Worm (Caenorhabditis elegans) whole organism, L4 larva: ENCODE data around the gene ZK370.6.

ENCODE experiments used
- F44E2.7 ChIP-seq: fragments of 200-800 bp; sonication (Bioruptor generic); IDR thresholded peaks from 2 replicates; pipeline ENCODE4 v2.1.2; 2022; ENCODE audit warnings: missing genetic modification characterization, missing compliant biosample characterization
- Y48G9A.11 ChIP-seq: fragments of 200-800 bp; sonication (Bioruptor generic); IDR thresholded peaks from 2 replicates; pipeline ENCODE4 v1.3.6; 2022; ENCODE audit warnings: missing genetic modification reagents, missing genetic modification characterization, missing compliant biosample characterization
- ZK337.2 ChIP-seq: fragments of 200-800 bp; sonication (Bioruptor generic); IDR thresholded peaks from 2 replicates; pipeline ENCODE4 v1.3.6; 2022; ENCODE audit warnings: missing genetic modification reagents, missing genetic modification characterization, missing compliant biosample characterization
- aha-1 ChIP-seq: fragments of 150-350 bp; peaks from one replicate; lab custom pipeline; 2014; ENCODE audit warnings: missing biosample characterization, missing genetic modification characterization
- aly-2 ChIP-seq: sonication (generic microtip); optimal IDR thresholded peaks from 2 replicates; lab custom pipeline; 2018; ENCODE audit warnings: missing biosample characterization, missing genetic modification characterization
- ama-1 ChIP-seq: fragments of 150-350 bp; optimal IDR thresholded peaks from 2 replicates; lab custom pipeline; 2014; ENCODE audit warnings: inconsistent platforms, mixed read lengths
- ceh-20 ChIP-seq: fragments of 200-800 bp; sonication (Bioruptor generic); IDR thresholded peaks from 2 replicates; pipeline ENCODE4 v1.3.6; 2022; ENCODE audit warnings: missing genetic modification reagents, missing genetic modification characterization, missing compliant biosample characterization
- ceh-44 ChIP-seq: fragments of 200-800 bp; sonication (Bioruptor generic); IDR thresholded peaks from 2 replicates; pipeline ENCODE4 v1.3.6; 2022; ENCODE audit warnings: missing genetic modification reagents, missing genetic modification characterization, missing compliant biosample characterization
- ceh-62 ChIP-seq: sonication (generic microtip); optimal IDR thresholded peaks from 2 replicates; lab custom pipeline; 2017; ENCODE audit warnings: missing biosample characterization, missing genetic modification characterization
- ceh-82 ChIP-seq: sonication (generic microtip); optimal IDR thresholded peaks from 2 replicates; lab custom pipeline; 2017; ENCODE audit warnings: missing biosample characterization, missing genetic modification characterization
- daf-19 ChIP-seq: fragments of 200-800 bp; sonication (Bioruptor generic); conservative IDR thresholded peaks from 2 replicates; pipeline ENCODE4 v1.3.6; 2022; ENCODE audit warnings: missing genetic modification characterization, missing compliant biosample characterization
- dmd-6 ChIP-seq: fragments of 200-800 bp; sonication (Bioruptor generic); IDR thresholded peaks from 2 replicates; pipeline ENCODE4 v1.3.6; 2022; ENCODE audit warnings: missing genetic modification reagents, missing genetic modification characterization, missing compliant biosample characterization
- dmd-9 ChIP-seq: fragments of 200-800 bp; sonication (Bioruptor generic); IDR thresholded peaks from 2 replicates; pipeline ENCODE4 v1.3.6; 2022; ENCODE audit warnings: missing genetic modification reagents, missing genetic modification characterization, missing compliant biosample characterization
- dpl-1 ChIP-seq: fragments of 150-350 bp; optimal IDR thresholded peaks from 2 replicates; lab custom pipeline; 2014; ENCODE audit warnings: missing biosample characterization, missing genetic modification reagents, missing genetic modification characterization
- duxl-1 ChIP-seq: sonication (generic microtip); optimal IDR thresholded peaks from 2 replicates; lab custom pipeline; 2016; ENCODE audit warnings: mild to moderate bottlenecking, missing genetic modification characterization, moderate library complexity, missing compliant biosample characterization; ENCODE audit not compliant: poor library complexity
- dve-1 ChIP-seq: sonication (generic microtip); optimal IDR thresholded peaks from 2 replicates; lab custom pipeline; 2017; ENCODE audit warnings: antibody characterized with exemption, mild to moderate bottlenecking, missing genetic modification characterization, missing compliant biosample characterization; ENCODE audit not compliant: insufficient read depth
- egl-43 ChIP-seq: fragments of 200-800 bp; sonication (Bioruptor generic); IDR thresholded peaks from 2 replicates; pipeline ENCODE4 v1.3.6; 2022; ENCODE audit warnings: missing genetic modification reagents, missing genetic modification characterization, missing compliant biosample characterization
- gei-8 ChIP-seq: fragments of 200-800 bp; sonication (Bioruptor generic); optimal IDR thresholded peaks from 2 replicates; lab custom pipeline; 2018; ENCODE audit warnings: mild to moderate bottlenecking, missing genetic modification characterization, missing compliant biosample characterization
- hif-1 ChIP-seq, 2 experiments: sonication (generic microtip); optimal IDR thresholded peaks; 2 replicates each; lab custom pipeline; 2016 to 2017; ENCODE audit warnings: missing compliant biosample characterization in 2 of 2, missing genetic modification characterization in 2 of 2, missing genetic modification reagents in 2 of 2, missing genotype in 2 of 2, mild to moderate bottlenecking in 1 of 2
- hlh-11 ChIP-seq: fragments of 200-800 bp; sonication (Bioruptor generic); optimal IDR thresholded peaks from 2 replicates; lab custom pipeline; 2018; ENCODE audit warnings: mild to moderate bottlenecking, missing genetic modification characterization, missing compliant biosample characterization
- hlh-30 ChIP-seq: sonication (generic microtip); optimal IDR thresholded peaks from 2 replicates; lab custom pipeline; 2017; ENCODE audit warnings: antibody characterized with exemption, mild to moderate bottlenecking, missing genetic modification characterization, missing compliant biosample characterization; ENCODE audit not compliant: insufficient read depth
- hmg-1.1 ChIP-seq: fragments of 200-800 bp; sonication (Bioruptor generic); IDR thresholded peaks from 2 replicates; pipeline ENCODE4 v1.3.6; 2022; ENCODE audit warnings: missing genetic modification reagents, missing genetic modification characterization, missing compliant biosample characterization
- lin-29 ChIP-seq: fragments of 200-800 bp; sonication (Bioruptor generic); IDR thresholded peaks from 2 replicates; pipeline ENCODE4 v1.3.6; 2022; ENCODE audit warnings: missing genetic modification reagents, missing genetic modification characterization, missing compliant biosample characterization
- lin-38 ChIP-seq: fragments of 200-800 bp; sonication (Bioruptor generic); IDR thresholded peaks from 2 replicates; pipeline ENCODE4 v1.3.6; 2022; ENCODE audit warnings: missing genetic modification reagents, missing genetic modification characterization, missing compliant biosample characterization
- lin-39 ChIP-seq: fragments of 150-350 bp; optimal IDR thresholded peaks from 2 replicates; lab custom pipeline; 2014; ENCODE audit warnings: missing biosample characterization, missing genetic modification reagents, missing genetic modification characterization
- lir-3 ChIP-seq: sonication (generic microtip); optimal IDR thresholded peaks from 2 replicates; lab custom pipeline; 2016; ENCODE audit warnings: mild to moderate bottlenecking, missing genetic modification characterization, missing compliant biosample characterization
- lsy-2 ChIP-seq, 2 experiments: fragments of 150-350 bp in 1 of 2; sonication (generic microtip) in 1 of 2; optimal IDR thresholded peaks; 2 replicates each; lab custom pipeline; 2014 to 2017; ENCODE audit warnings: missing biosample characterization in 2 of 2, missing genetic modification characterization in 2 of 2
- mdl-1 ChIP-seq, 2 experiments: fragments of 150-350 bp in 1 of 2; sonication (generic microtip) in 1 of 2; optimal IDR thresholded peaks; 2 replicates each; lab custom pipeline; 2014 to 2017; ENCODE audit warnings: missing biosample characterization in 2 of 2, missing genetic modification characterization in 2 of 2
- mep-1 ChIP-seq: fragments of 150-350 bp; sonication (generic microtip); optimal IDR thresholded peaks from 3 replicates; lab custom pipeline; 2014; ENCODE audit warnings: missing biosample characterization, missing genetic modification characterization
- mes-2 ChIP-seq: sonication (generic microtip); optimal IDR thresholded peaks from 2 replicates; lab custom pipeline; 2016; ENCODE audit warnings: missing genotype, mild to moderate bottlenecking, missing genetic modification characterization, missing compliant biosample characterization; ENCODE audit not compliant: poor library complexity, severe bottlenecking
- mxl-3 ChIP-seq: fragments of 200-800 bp; sonication (Bioruptor generic); optimal IDR thresholded peaks from 2 replicates; lab custom pipeline; 2018; ENCODE audit warnings: mild to moderate bottlenecking, missing genetic modification characterization, missing compliant biosample characterization
- nhr-11 ChIP-seq: fragments of 150-350 bp; optimal IDR thresholded peaks from 2 replicates; lab custom pipeline; 2014; ENCODE audit warnings: missing biosample characterization, missing genetic modification characterization
- nhr-111 ChIP-seq: fragments of 200-800 bp; sonication (Bioruptor generic); optimal IDR thresholded peaks from 2 replicates; lab custom pipeline; 2018; ENCODE audit warnings: mild to moderate bottlenecking, missing genetic modification characterization, missing compliant biosample characterization
- nhr-28 ChIP-seq: fragments of 150-350 bp; optimal IDR thresholded peaks from 2 replicates; lab custom pipeline; 2014; ENCODE audit warnings: missing biosample characterization, missing genetic modification characterization
- nhr-6 ChIP-seq: fragments of 150-350 bp; optimal IDR thresholded peaks from 2 replicates; lab custom pipeline; 2014; ENCODE audit warnings: missing biosample characterization, missing genetic modification characterization
- nhr-77 ChIP-seq: fragments of 150-350 bp; optimal IDR thresholded peaks from 2 replicates; lab custom pipeline; 2014; ENCODE audit warnings: missing biosample characterization, missing genetic modification characterization
- rbr-2 ChIP-seq: sonication (generic microtip); optimal IDR thresholded peaks from 2 replicates; lab custom pipeline; 2016; ENCODE audit warnings: missing genotype, missing genetic modification characterization, missing compliant biosample characterization
- saeg-2 ChIP-seq: fragments of 200-800 bp; sonication (Bioruptor generic); IDR thresholded peaks from 2 replicates; pipeline ENCODE4 v1.3.6; 2022; ENCODE audit warnings: missing genetic modification reagents, missing genetic modification characterization, missing compliant biosample characterization
- skn-1 ChIP-seq: fragments of 150-350 bp; optimal IDR thresholded peaks from 2 replicates; lab custom pipeline; 2014; ENCODE audit warnings: missing biosample characterization, missing genetic modification characterization
- spr-3 ChIP-seq: fragments of 200-800 bp; sonication (Bioruptor generic); optimal IDR thresholded peaks from 2 replicates; lab custom pipeline; 2018; ENCODE audit warnings: mild to moderate bottlenecking, missing genetic modification characterization, missing compliant biosample characterization
- tra-1 ChIP-seq: fragments of 200-800 bp; sonication (Bioruptor generic); IDR thresholded peaks from 2 replicates; pipeline ENCODE4 v1.3.6; 2022; ENCODE audit warnings: missing genetic modification reagents, missing genetic modification characterization, missing compliant biosample characterization
- unc-62 ChIP-seq, 3 experiments: fragments of 150-350 bp in 1 of 3; sonication (generic microtip); optimal IDR thresholded peaks in 2 of 3; peaks in 1 of 3; 1 replicate in 1 of 3; 2 replicates in 2 of 3; lab custom pipeline; 2014 to 2017; ENCODE audit warnings: missing biosample characterization in 3 of 3, missing genetic modification characterization in 3 of 3, missing genetic modification reagents in 3 of 3, missing genotype in 1 of 3
- vab-7 ChIP-seq: fragments of 200-800 bp; sonication (Bioruptor generic); IDR thresholded peaks from 2 replicates; pipeline ENCODE4 v1.3.6; 2022; ENCODE audit warnings: missing genetic modification reagents, missing genetic modification characterization, missing compliant biosample characterization
- zfp-3 ChIP-seq: fragments of 200-800 bp; sonication (Bioruptor generic); conservative IDR thresholded peaks from 2 replicates; pipeline ENCODE4 v1.3.6; 2022; ENCODE audit warnings: missing genetic modification reagents, missing genetic modification characterization, missing compliant biosample characterization

The ZK370.6 gene

ce11 chrIII:8785426-8785825, 41.8 kb upstream of the ZK370.6 start:
- TF ChIP-seq zfp-3 (GFP tag; lab: Robert Waterston, UW) (no peak), mep-1 (tag; lab: Kevin White, UChicago) (peak; percentile 56), lin-38 (GFP tag; lab: Robert Waterston, UW) (no peak), mes-2 (tag; lab: Kevin White, UChicago) (peak; percentile 29), F44E2.7 (GFP tag; lab: Robert Waterston, UW) (peak; percentile 64; the same call in 1 of the 2 replicates), mxl-3 (GFP tag; lab: Kevin White, UChicago) (peak; percentile 47), nhr-77 (peak; percentile 78), hlh-30 (peak; percentile 92), dpl-1 (GFP tag; lab: Kevin White, UChicago) (peak; percentile 31), unc-62 (GFP tag; optimal IDR thresholded peaks at IDR 0.05 in 1 of 2; lab: Kevin White, UChicago) (peak in 1 of 2 experiments; percentile 62), unc-62 (tag; optimal IDR thresholded peaks at IDR 0.05; lab: Kevin White, UChicago) (no peak), hmg-1.1 (GFP tag; lab: Robert Waterston, UW) (peak; percentile 56), hlh-11 (tag; lab: Kevin White, UChicago) (peak; percentile 86), ceh-20 (GFP tag; lab: Robert Waterston, UW) (peak; percentile 76; the same call in 1 of the 2 replicates), skn-1 (tag; lab: Kevin White, UChicago) (no peak), hif-1 (tag; optimal IDR thresholded peaks at IDR 0.05; lab: Kevin White, UChicago) (peak in 1 of 2 experiments; percentile 48), vab-7 (GFP tag; lab: Robert Waterston, UW) (0 out of 2 replicates have a peak, but pooled peaks have one; percentile 10), spr-3 (no peak), aha-1 (peak; percentile 96), egl-43 (0 out of 2 replicates have a peak, but pooled peaks have one; percentile 62), gei-8 (GFP tag; lab: Kevin White, UChicago) (peak; percentile 78), daf-19 (GFP tag; lab: Robert Waterston, UW) (no peak), aly-2 (tag; lab: Kevin White, UChicago) (no peak), nhr-6 (tag; lab: Kevin White, UChicago) (no peak), saeg-2 (GFP tag; lab: Robert Waterston, UW) (peak; percentile 75), dve-1 (peak; percentile 63), duxl-1 (tag; lab: Kevin White, UChicago) (peak; percentile 22), tra-1 (GFP tag; lab: Robert Waterston, UW) (0 out of 2 replicates have a peak, but pooled peaks have one; percentile 33), mdl-1 (tag; optimal IDR thresholded peaks at IDR 0.05; lab: Kevin White, UChicago) (peak; percentile 2 to 95), nhr-28 (peak; percentile 78), lsy-2 (tag; optimal IDR thresholded peaks at IDR 0.05; lab: Kevin White, UChicago) (peak in 1 of 2 experiments; percentile 63), ceh-82 (tag; lab: Kevin White, UChicago) (no peak), lin-39 (tag; lab: Kevin White, UChicago) (no peak), lin-29 (GFP tag; lab: Robert Waterston, UW) (no peak), rbr-2 (peak; percentile 38), nhr-11 (tag; lab: Kevin White, UChicago) (peak; percentile 64), nhr-111 (GFP tag; lab: Kevin White, UChicago) (no peak), dmd-6 (GFP tag; lab: Robert Waterston, UW) (peak; percentile 81), dmd-9 (no peak)

- TF ChIP-seq lir-3 (tag; lab: Kevin White, UChicago), result no peak
- no peak for TF ChIP-seq ceh-62 (tag; lab: Kevin White, UChicago)
- no peak for TF ChIP-seq ZK337.2 (GFP tag; lab: Robert Waterston, UW)
- no peak for TF ChIP-seq ama-1 (lab: Kevin White, UChicago)
- no peak for TF ChIP-seq ceh-44 (GFP tag; lab: Robert Waterston, UW)
- TF ChIP-seq Y48G9A.11, result no peak
- TF ChIP-seq hlh-30, result no peak
- TF ChIP-seq mes-2 (tag; lab: Kevin White, UChicago), result no peak
Measured at ce11 chrIII:8784500-8784899, 40.9 kb upstream of the ZK370.6 start.
